Worm (Caenorhabditis elegans): ENCODE results near the gene ZK1307.7.

DNA sequence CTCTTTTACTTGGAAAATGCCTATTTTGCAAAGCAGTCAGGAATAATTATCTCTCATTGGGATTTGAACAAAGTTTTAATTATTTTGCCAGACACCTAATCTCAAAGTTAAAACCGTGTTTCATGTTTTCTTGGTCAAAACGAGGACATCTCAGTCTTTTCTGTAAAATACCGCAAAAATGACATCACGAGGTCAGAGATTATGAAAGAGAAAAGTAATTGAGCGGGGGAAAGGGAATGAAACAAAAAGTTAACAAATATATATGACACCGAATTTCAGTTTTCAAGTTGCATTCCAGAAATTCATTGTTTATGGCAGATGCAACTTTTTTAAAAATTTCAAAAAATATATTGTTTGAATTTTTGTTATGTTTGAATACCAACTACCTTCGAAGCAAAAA is 33.8 kb upstream of the ZK1307.7 start:
- TF ChIP-seq lin-11 (tag; optimal IDR thresholded peaks at IDR 0.05) (no peak), ama-1 (optimal IDR thresholded peaks at IDR 0.05) (no peak), fkh-6 (tag; optimal IDR thresholded peaks at IDR 0.05) (no peak), pqm-1 (tag; optimal IDR thresholded peaks at IDR 0.05) (no peak), sdc-2 (tag; optimal IDR thresholded peaks at IDR 0.05) (no peak), pag-3 (tag; optimal IDR thresholded peaks at IDR 0.05; ENCODE audit: borderline replicate concordance) (no peak), ref-2 (tag; optimal IDR thresholded peaks at IDR 0.05) (no peak), elt-2 (tag; optimal IDR thresholded peaks at IDR 0.05) (no peak), fkh-10 (GFP tag; optimal IDR thresholded peaks at IDR 0.05) (no peak), nfya-1 (tag; optimal IDR thresholded peaks at IDR 0.05) (no peak)
